Worm (Caenorhabditis elegans) whole organism, L3 larva: ENCODE measurements around the gene npr-39.

Source experiments
- R02D3.7 ChIP-seq: fragments of 150-350 bp; optimal IDR thresholded peaks from 2 replicates; lab custom pipeline; 2014; ENCODE audit warnings: missing biosample characterization, missing genetic modification characterization
- ZK546.5 ChIP-seq: sonication (generic microtip); optimal IDR thresholded peaks from 2 replicates; lab custom pipeline; 2017; ENCODE audit warnings: missing biosample characterization, missing genetic modification characterization
- aly-2 ChIP-seq: fragments of 150-350 bp; optimal IDR thresholded peaks from 2 replicates; lab custom pipeline; 2014; ENCODE audit warnings: missing biosample characterization, missing genetic modification characterization
- ama-1 ChIP-seq: fragments of 150-350 bp; optimal IDR thresholded peaks from 2 replicates; lab custom pipeline; 2018
- ceh-16 ChIP-seq: sonication (generic microtip); optimal IDR thresholded peaks from 2 replicates; lab custom pipeline; 2017; ENCODE audit warnings: missing biosample characterization, missing genetic modification characterization
- ceh-28 ChIP-seq: fragments of 150-350 bp; optimal IDR thresholded peaks from 2 replicates; lab custom pipeline; 2014; ENCODE audit warnings: missing biosample characterization, missing genetic modification reagents, missing genetic modification characterization
- ceh-82 ChIP-seq: fragments of 150-350 bp; optimal IDR thresholded peaks from 2 replicates; lab custom pipeline; 2014; ENCODE audit warnings: missing biosample characterization, missing genetic modification characterization
- ceh-9 ChIP-seq: sonication (generic microtip); optimal IDR thresholded peaks from 2 replicates; lab custom pipeline; 2018; ENCODE audit warnings: missing biosample characterization, missing genetic modification characterization
- daf-12 ChIP-seq: fragments of 150-350 bp; optimal IDR thresholded peaks from 2 replicates; lab custom pipeline; 2014; ENCODE audit warnings: missing biosample characterization, missing genetic modification reagents, missing genetic modification characterization
- egl-27 ChIP-seq: sonication (generic microtip); optimal IDR thresholded peaks from 4 replicates; lab custom pipeline; 2017; ENCODE audit warnings: missing biosample characterization, missing genetic modification reagents, missing genetic modification characterization
- egl-5 ChIP-seq: fragments of 150-350 bp; optimal IDR thresholded peaks from 2 replicates; lab custom pipeline; 2017; ENCODE audit warnings: missing biosample characterization, missing genetic modification reagents, missing genetic modification characterization, inconsistent platforms
- elt-2 ChIP-seq: sonication (generic microtip); optimal IDR thresholded peaks from 2 replicates; lab custom pipeline; 2016; ENCODE audit warnings: missing genetic modification reagents, mild to moderate bottlenecking, missing genetic modification characterization, missing compliant biosample characterization
- elt-3 ChIP-seq, 3 experiments: fragments of 150-350 bp in 1 of 3; sonication (generic microtip) in 2 of 3; optimal IDR thresholded peaks; 2 replicates in 2 of 3; 4 replicates in 1 of 3; lab custom pipeline; 2014 to 2017; ENCODE audit warnings: missing biosample characterization in 3 of 3, missing genetic modification characterization in 3 of 3
- eor-1 ChIP-seq, 2 experiments: fragments of 150-350 bp; optimal IDR thresholded peaks; 2 replicates each; lab custom pipeline; 2014 to 2018; ENCODE audit warnings: missing biosample characterization in 2 of 2, missing genetic modification characterization in 2 of 2
- fkh-10 ChIP-seq: sonication (generic microtip); optimal IDR thresholded peaks from 2 replicates; lab custom pipeline; 2017; ENCODE audit warnings: missing biosample characterization, missing genetic modification reagents, missing genetic modification characterization
- fos-1 ChIP-seq: fragments of 150-350 bp; optimal IDR thresholded peaks from 2 replicates; lab custom pipeline; 2014; ENCODE audit warnings: missing biosample characterization, missing genetic modification characterization
- lin-15B ChIP-seq: fragments of 150-350 bp; optimal IDR thresholded peaks from 2 replicates; lab custom pipeline; 2014; ENCODE audit warnings: missing biosample characterization, missing genetic modification characterization
- lin-39 ChIP-seq: fragments of 150-350 bp; optimal IDR thresholded peaks from 2 replicates; lab custom pipeline; 2018; ENCODE audit warnings: missing biosample characterization, missing genetic modification reagents, missing genetic modification characterization
- lsy-12 ChIP-seq: sonication (generic microtip); optimal IDR thresholded peaks from 2 replicates; lab custom pipeline; 2016; ENCODE audit warnings: mild to moderate bottlenecking, missing genetic modification characterization, missing compliant biosample characterization
- mdl-1 ChIP-seq: fragments of 150-350 bp; optimal IDR thresholded peaks from 2 replicates; lab custom pipeline; 2014; ENCODE audit warnings: missing biosample characterization, missing genetic modification characterization
- mml-1 ChIP-seq: fragments of 150-350 bp; sonication (generic microtip); optimal IDR thresholded peaks from 3 replicates; lab custom pipeline; 2014; ENCODE audit warnings: missing biosample characterization, missing genetic modification characterization
- nfya-1 ChIP-seq: sonication (generic microtip); optimal IDR thresholded peaks from 2 replicates; lab custom pipeline; 2017; ENCODE audit warnings: missing genetic modification characterization, mild to moderate bottlenecking, missing compliant biosample characterization, antibody characterized with exemption, moderate library complexity; ENCODE audit not compliant: insufficient read depth
- nhr-11 ChIP-seq: fragments of 150-350 bp; optimal IDR thresholded peaks from 2 replicates; lab custom pipeline; 2014; ENCODE audit warnings: missing biosample characterization, missing genetic modification characterization
- nhr-12 ChIP-seq: fragments of 150-350 bp; optimal IDR thresholded peaks from 2 replicates; lab custom pipeline; 2014; ENCODE audit warnings: missing biosample characterization, missing genetic modification characterization
- nhr-23 ChIP-seq: fragments of 150-350 bp; optimal IDR thresholded peaks from 2 replicates; lab custom pipeline; 2014; ENCODE audit warnings: missing biosample characterization, missing genetic modification reagents, missing genetic modification characterization
- nhr-25 ChIP-seq: sonication (generic microtip); optimal IDR thresholded peaks from 2 replicates; lab custom pipeline; 2017; ENCODE audit warnings: missing biosample characterization, missing genetic modification characterization
- nhr-28 ChIP-seq: fragments of 150-350 bp; optimal IDR thresholded peaks from 2 replicates; lab custom pipeline; 2014; ENCODE audit warnings: missing biosample characterization, missing genetic modification characterization
- nhr-43 ChIP-seq: sonication (generic microtip); optimal IDR thresholded peaks from 2 replicates; lab custom pipeline; 2016; ENCODE audit warnings: mild to moderate bottlenecking, missing genetic modification characterization, missing compliant biosample characterization; ENCODE audit not compliant: poor library complexity, severe bottlenecking
- nhr-76 ChIP-seq: fragments of 150-350 bp; sonication (generic microtip); optimal IDR thresholded peaks from 5 replicates; lab custom pipeline; 2014; ENCODE audit warnings: missing biosample characterization, missing genetic modification characterization
- pha-4 ChIP-seq: fragments of 150-350 bp; optimal IDR thresholded peaks from 2 replicates; lab custom pipeline; 2014; ENCODE audit warnings: missing biosample characterization, missing genetic modification reagents, missing genetic modification characterization
- snpc-4 ChIP-seq: fragments of 150-350 bp; optimal IDR thresholded peaks from 2 replicates; lab custom pipeline; 2014; ENCODE audit warnings: missing biosample characterization, missing genetic modification characterization
- tbx-2 ChIP-seq: sonication (generic microtip); optimal IDR thresholded peaks from 2 replicates; lab custom pipeline; 2016; ENCODE audit warnings: mild to moderate bottlenecking, missing genetic modification characterization, missing compliant biosample characterization
- zag-1 ChIP-seq: fragments of 150-350 bp; optimal IDR thresholded peaks from 2 replicates; lab custom pipeline; 2014; ENCODE audit warnings: missing biosample characterization, missing genetic modification characterization
- ztf-11 ChIP-seq: fragments of 150-350 bp; optimal IDR thresholded peaks from 2 replicates; lab custom pipeline; 2014; ENCODE audit warnings: missing biosample characterization, missing genetic modification characterization

Gene npr-39

ce11 chrV:10054872-10055271 is 12.0 kb upstream of the npr-39 start, which contains the start of gene yif-1:
yif-1 (minus strand) TSS chrV:10054913.
- TF ChIP-seq pha-4 (tag; lab: Kevin White, UChicago): peak; percentile 34
- peak; percentile 1 for TF ChIP-seq nhr-76
- TF ChIP-seq nhr-23: no peak
- peak; percentile 44 for TF ChIP-seq nfya-1 (tag; lab: Kevin White, UChicago)

DNA sequence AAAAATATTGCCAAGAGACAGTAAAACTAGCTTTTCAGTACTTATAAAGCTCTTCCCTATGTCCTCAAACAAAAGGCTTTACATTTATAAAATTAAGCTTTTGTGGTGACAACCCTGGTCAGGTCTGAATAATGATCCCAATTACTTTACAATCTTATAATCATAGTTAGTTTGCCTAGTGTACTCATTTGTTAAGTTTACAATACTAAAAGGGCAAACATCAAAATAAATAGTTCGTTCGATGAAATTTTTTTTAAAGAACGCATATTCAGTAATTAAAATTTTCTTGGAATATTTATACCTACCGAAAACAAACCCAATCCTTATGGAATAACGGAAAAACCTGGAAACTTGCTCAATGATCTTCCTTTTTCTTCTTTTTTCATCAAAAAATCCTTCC is 8.1 kb upstream of the npr-39 start:
- TF ChIP-seq fkh-10 (GFP tag; lab: Kevin White, UChicago): no peak
- peak; percentile 59 for TF ChIP-seq nhr-76

DNA sequence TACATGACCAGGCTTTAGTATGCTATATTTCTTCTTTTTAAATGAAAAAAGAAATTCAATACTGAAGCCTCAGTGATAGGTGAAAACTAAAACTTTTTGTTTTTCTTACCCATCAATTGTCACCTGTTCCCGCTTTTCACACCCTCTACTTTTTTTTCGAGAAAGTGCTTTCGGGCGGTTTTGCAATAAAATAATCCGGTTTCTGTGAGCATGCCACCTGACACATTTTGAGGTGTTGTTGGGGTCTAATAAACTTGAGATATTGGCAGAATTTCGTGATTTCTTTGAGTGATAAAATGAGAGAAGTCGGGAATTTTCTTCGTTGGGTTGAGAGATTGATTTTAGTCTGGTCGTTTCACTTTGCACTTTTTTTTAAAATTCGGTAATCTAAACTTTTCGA is 6.8 kb upstream of the npr-39 start:
- TF ChIP-seq R02D3.7 (tag; lab: Kevin White, UChicago) (no peak), nhr-25 (tag; lab: Kevin White, UChicago) (no peak), tbx-2 (tag; lab: Kevin White, UChicago) (no peak), nfya-1 (tag; lab: Kevin White, UChicago) (peak; percentile 7), snpc-4 (no peak), ama-1 (no peak), ZK546.5 (tag; lab: Kevin White, UChicago) (no peak), egl-5 (tag; lab: Kevin White, UChicago) (no peak), nhr-28 (tag; lab: Kevin White, UChicago) (no peak), lsy-12 (no peak), nhr-76 (peak; percentile 61), ceh-82 (no peak)
- TF ChIP-seq, all 47 proteins: peak for 2

DNA sequence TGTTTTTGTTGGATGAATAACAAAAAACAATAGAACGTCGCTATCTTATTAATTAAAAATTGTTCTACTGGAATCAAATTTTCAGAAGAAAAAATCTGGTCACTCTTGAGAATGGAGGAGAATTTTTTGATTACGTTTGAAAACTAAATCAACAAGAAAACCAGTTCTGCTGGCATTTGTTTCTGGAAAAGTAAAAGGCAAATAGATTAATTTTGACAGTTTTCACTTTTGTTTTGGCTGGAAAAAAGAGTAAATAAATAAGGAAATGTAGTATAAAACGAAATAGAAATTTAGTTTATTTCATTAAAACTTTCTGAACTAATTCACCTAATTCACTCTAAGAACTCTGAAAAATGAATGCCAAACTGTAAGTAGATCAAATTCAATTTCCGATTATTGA is 2.6 kb upstream of the npr-39 start, which contains the start of gene fipr-13:
Gene fipr-13, plus strand, starts transcription at position 301 of the 400 bp plus-strand sequence.
- TF ChIP-seq eor-1 (tag; optimal IDR thresholded peaks at IDR 0.05; lab: Kevin White, UChicago) (no peak), nhr-76 (no peak), ztf-11 (no peak), lin-39 (tag; lab: Kevin White, UChicago) (no peak), snpc-4 (no peak), nhr-11 (no peak), mdl-1 (tag; lab: Kevin White, UChicago) (no peak), fos-1 (no peak), lin-15B (no peak), nhr-43 (no peak), fkh-10 (GFP tag; lab: Kevin White, UChicago) (no peak), ceh-9 (tag; lab: Kevin White, UChicago) (no peak), ceh-16 (no peak), mml-1 (no peak), elt-3 (tag; optimal IDR thresholded peaks at IDR 0.05; lab: Kevin White, UChicago) (no peak), egl-5 (tag; lab: Kevin White, UChicago) (no peak), zag-1 (no peak), daf-12 (no peak), nfya-1 (tag; lab: Kevin White, UChicago) (no peak), elt-2 (tag; lab: Kevin White, UChicago) (no peak)

DNA sequence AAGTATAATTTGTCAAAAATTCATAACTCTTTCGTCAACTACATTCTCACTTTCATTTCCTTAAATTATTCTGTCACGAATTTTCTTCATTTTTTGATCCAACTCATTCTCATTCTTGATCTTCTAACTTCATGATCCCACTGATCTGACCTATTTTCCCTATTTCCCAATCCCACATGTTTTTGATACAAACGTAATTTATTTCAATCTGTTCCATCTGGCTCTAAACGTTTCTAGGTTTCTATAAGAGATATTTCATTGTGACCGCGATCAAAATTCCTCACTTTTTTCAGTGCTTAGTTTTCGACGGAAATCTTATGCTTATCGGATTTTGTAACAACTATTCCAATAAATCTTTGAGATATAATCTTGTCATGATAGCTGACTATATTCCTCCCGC is 1.2 kb upstream of the npr-39 start:
- TF ChIP-seq mml-1 (no peak), nhr-76 (no peak), egl-27 (tag; lab: Kevin White, UChicago) (no peak), egl-5 (tag; lab: Kevin White, UChicago) (no peak), nhr-43 (no peak), nhr-23 (no peak), ceh-82 (no peak), aly-2 (tag; lab: Kevin White, UChicago) (no peak), snpc-4 (no peak), nfya-1 (tag; lab: Kevin White, UChicago) (no peak), nhr-11 (no peak), nhr-12 (tag; lab: Kevin White, UChicago) (no peak), daf-12 (no peak), ztf-11 (no peak)

DNA sequence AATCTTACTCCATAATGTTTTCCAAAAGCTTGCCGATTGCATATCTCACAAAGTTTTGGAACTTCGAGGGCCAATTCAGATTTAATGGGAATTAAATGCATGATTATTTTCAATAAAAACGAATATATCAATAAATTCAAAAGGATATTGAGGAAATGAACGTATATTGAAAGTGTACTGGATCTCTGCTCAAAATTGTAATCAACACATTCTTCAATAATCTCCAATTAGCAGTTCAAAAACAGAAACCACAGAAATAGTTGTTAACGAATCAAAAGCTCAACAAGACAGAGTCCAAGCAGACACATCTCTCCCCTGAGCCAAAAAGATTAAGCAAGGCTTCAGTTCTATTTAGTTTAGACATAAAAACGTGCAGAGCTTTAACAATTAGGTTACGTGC is 3.7 kb downstream of the npr-39 start, which contains the start of gene nhr-192:
Gene nhr-192, minus strand, starts transcription at position 101 of the 400 bp plus-strand sequence.
- TF ChIP-seq ZK546.5 (tag; lab: Kevin White, UChicago): no peak
- TF ChIP-seq ceh-28 (tag; lab: Kevin White, UChicago): no peak
- no peak for TF ChIP-seq lin-15B
- no peak for TF ChIP-seq nhr-11
- no peak for TF ChIP-seq fos-1
- TF ChIP-seq mml-1: no peak
- no peak for TF ChIP-seq nfya-1 (tag; lab: Kevin White, UChicago)
- TF ChIP-seq, all 47 proteins: peak for 0
